Worm (Caenorhabditis elegans) whole organism, L1 larva: ENCODE data around the gene ceh-10.

Experiments
- C34B4.2 ChIP-seq: sonication (generic microtip); optimal IDR thresholded peaks from 2 replicates; lab custom pipeline; 2017; ENCODE audit warnings: mild to moderate bottlenecking, missing genetic modification characterization, missing compliant biosample characterization
- Y116A8C.19 ChIP-seq: sonication (generic microtip); optimal IDR thresholded peaks from 2 replicates; lab custom pipeline; 2016; ENCODE audit warnings: missing compliant biosample characterization, missing genetic modification characterization, borderline replicate concordance
- aly-2 ChIP-seq: fragments of 150-350 bp; optimal IDR thresholded peaks from 2 replicates; lab custom pipeline; 2014; ENCODE audit warnings: missing biosample characterization, missing genetic modification characterization
- blmp-1 ChIP-seq: fragments of 150-350 bp; optimal IDR thresholded peaks from 2 replicates; lab custom pipeline; 2014; ENCODE audit warnings: missing biosample characterization, missing genetic modification characterization
- ceh-8 ChIP-seq: fragments of 200-800 bp; sonication (Bioruptor generic); optimal IDR thresholded peaks from 2 replicates; lab custom pipeline; 2018; ENCODE audit warnings: mild to moderate bottlenecking, missing genetic modification characterization, moderate library complexity, missing compliant biosample characterization
- ces-1 ChIP-seq: fragments of 150-350 bp; optimal IDR thresholded peaks from 2 replicates; lab custom pipeline; 2014; ENCODE audit warnings: missing biosample characterization, missing genetic modification reagents, missing genetic modification characterization
- dsc-1 ChIP-seq: sonication (generic microtip); optimal IDR thresholded peaks from 2 replicates; lab custom pipeline; 2016; ENCODE audit warnings: mild to moderate bottlenecking, missing genetic modification characterization, missing compliant biosample characterization
- efl-1 ChIP-seq, 4 experiments: fragments of 150-350 bp; optimal IDR thresholded peaks in 3 of 4; peaks in 1 of 4; 1 replicate in 1 of 4; 2 replicates in 3 of 4; lab custom pipeline; 2014; ENCODE audit warnings: missing biosample characterization in 2 of 4, missing genetic modification characterization in 2 of 4, missing genetic modification reagents in 2 of 4
- egl-13 ChIP-seq: sonication (generic microtip); optimal IDR thresholded peaks from 2 replicates; lab custom pipeline; 2016; ENCODE audit warnings: missing genotype, missing genetic modification reagents, missing genetic modification characterization, missing compliant biosample characterization
- fkh-8 ChIP-seq: sonication (generic microtip); optimal IDR thresholded peaks from 2 replicates; lab custom pipeline; 2016; ENCODE audit warnings: mild to moderate bottlenecking, missing genetic modification characterization, missing compliant biosample characterization
- hlh-17 ChIP-seq: fragments of 200-800 bp; sonication (Bioruptor generic); optimal IDR thresholded peaks from 2 replicates; lab custom pipeline; 2018; ENCODE audit warnings: missing genetic modification characterization, mild to moderate bottlenecking, missing compliant biosample characterization, moderate library complexity, borderline replicate concordance
- hlh-4 ChIP-seq: sonication (generic microtip); optimal IDR thresholded peaks from 2 replicates; lab custom pipeline; 2016; ENCODE audit warnings: mild to moderate bottlenecking, missing genetic modification characterization, missing compliant biosample characterization
- hpl-2 ChIP-seq: fragments of 150-350 bp; optimal IDR thresholded peaks from 2 replicates; lab custom pipeline; 2014; ENCODE audit warnings: missing biosample characterization, missing genetic modification reagents, missing genetic modification characterization
- irx-1 ChIP-seq: sonication (generic microtip); optimal IDR thresholded peaks from 2 replicates; lab custom pipeline; 2016; ENCODE audit warnings: missing genetic modification characterization, missing compliant biosample characterization
- lir-3 ChIP-seq: sonication (generic microtip); optimal IDR thresholded peaks from 2 replicates; lab custom pipeline; 2016; ENCODE audit warnings: mild to moderate bottlenecking, missing genetic modification characterization, moderate library complexity, missing compliant biosample characterization; ENCODE audit not compliant: poor library complexity
- lsy-2 ChIP-seq, 2 experiments: fragments of 150-350 bp; optimal IDR thresholded peaks; 2 replicates each; lab custom pipeline; 2014; ENCODE audit warnings: missing biosample characterization in 2 of 2, missing genetic modification characterization in 2 of 2
- mdl-1 ChIP-seq, 2 experiments: fragments of 150-350 bp; optimal IDR thresholded peaks; 2 replicates each; lab custom pipeline; 2014 to 2017; ENCODE audit warnings: missing biosample characterization in 2 of 2, missing genetic modification characterization in 2 of 2, inconsistent platforms in 1 of 2
- mep-1 ChIP-seq: fragments of 150-350 bp; optimal IDR thresholded peaks from 2 replicates; lab custom pipeline; 2014; ENCODE audit warnings: missing biosample characterization, missing genetic modification characterization
- nhr-11 ChIP-seq: fragments of 150-350 bp; optimal IDR thresholded peaks from 2 replicates; lab custom pipeline; 2014; ENCODE audit warnings: missing biosample characterization, missing genetic modification characterization
- nhr-12 ChIP-seq: sonication (generic microtip); optimal IDR thresholded peaks from 2 replicates; lab custom pipeline; 2017; ENCODE audit warnings: missing biosample characterization, missing genetic modification characterization
- nhr-20 ChIP-seq: sonication (generic microtip); optimal IDR thresholded peaks from 2 replicates; lab custom pipeline; 2016; ENCODE audit warnings: mild to moderate bottlenecking, missing genetic modification characterization, missing compliant biosample characterization
- nhr-47 ChIP-seq: sonication (generic microtip); optimal IDR thresholded peaks from 2 replicates; lab custom pipeline; 2016; ENCODE audit warnings: mild to moderate bottlenecking, missing genetic modification characterization, moderate library complexity, missing compliant biosample characterization
- nhr-77 ChIP-seq: fragments of 150-350 bp; optimal IDR thresholded peaks from 2 replicates; lab custom pipeline; 2014; ENCODE audit warnings: missing biosample characterization, missing genetic modification characterization
- nhr-85 ChIP-seq: sonication (generic microtip); peaks from one replicate; lab custom pipeline; 2016; ENCODE audit warnings: missing genetic modification characterization, inconsistent platforms, missing compliant biosample characterization
- nhr-90 ChIP-seq: sonication (generic microtip); optimal IDR thresholded peaks from 2 replicates; lab custom pipeline; 2016; ENCODE audit warnings: mild to moderate bottlenecking, missing genetic modification characterization, missing compliant biosample characterization; ENCODE audit not compliant: poor library complexity
- rnt-1 ChIP-seq: sonication (generic microtip); optimal IDR thresholded peaks from 2 replicates; lab custom pipeline; 2016; ENCODE audit warnings: mild to moderate bottlenecking, missing genetic modification characterization, moderate library complexity, missing compliant biosample characterization
- skn-1 ChIP-seq: fragments of 150-350 bp; optimal IDR thresholded peaks from 2 replicates; lab custom pipeline; 2014; ENCODE audit warnings: missing biosample characterization, missing genetic modification characterization
- snpc-4 ChIP-seq: fragments of 150-350 bp; optimal IDR thresholded peaks from 2 replicates; lab custom pipeline; 2014; ENCODE audit warnings: missing biosample characterization, missing genetic modification characterization
- snu-23 ChIP-seq: sonication (generic microtip); optimal IDR thresholded peaks from 2 replicates; lab custom pipeline; 2016; ENCODE audit warnings: missing genetic modification characterization, missing compliant biosample characterization
- sptf-1 ChIP-seq: fragments of 150-350 bp; optimal IDR thresholded peaks from 2 replicates; lab custom pipeline; 2014; ENCODE audit warnings: missing biosample characterization, missing genetic modification characterization
- tlp-1 ChIP-seq: fragments of 150-350 bp; optimal IDR thresholded peaks from 2 replicates; lab custom pipeline; 2014; ENCODE audit warnings: missing biosample characterization, missing genetic modification characterization
- unc-30 ChIP-seq: sonication (generic microtip); optimal IDR thresholded peaks from 2 replicates; lab custom pipeline; 2017; ENCODE audit warnings: missing biosample characterization, missing genetic modification characterization
- unc-62 ChIP-seq: fragments of 150-350 bp; optimal IDR thresholded peaks from 2 replicates; lab custom pipeline; 2014; ENCODE audit warnings: missing biosample characterization, missing genetic modification reagents, missing genetic modification characterization
- vab-15 ChIP-seq: sonication (generic microtip); optimal IDR thresholded peaks from 2 replicates; lab custom pipeline; 2017; ENCODE audit warnings: missing genotype, mild to moderate bottlenecking, missing genetic modification characterization, missing compliant biosample characterization
- zag-1 ChIP-seq: fragments of 150-350 bp; optimal IDR thresholded peaks from 2 replicates; lab custom pipeline; 2014; ENCODE audit warnings: missing biosample characterization, missing genetic modification characterization
- zip-4 ChIP-seq: fragments of 200-800 bp; sonication (Bioruptor generic); optimal IDR thresholded peaks from 2 replicates; lab custom pipeline; 2018; ENCODE audit warnings: mild to moderate bottlenecking, missing genetic modification characterization, moderate library complexity, missing compliant biosample characterization
- ztf-4 ChIP-seq: fragments of 150-350 bp; optimal IDR thresholded peaks from 2 replicates; lab custom pipeline; 2014; ENCODE audit warnings: missing biosample characterization, missing genetic modification characterization

Gene ceh-10

ce11 chrIII:5828065-5828464 is 29.2 kb downstream of the ceh-10 start:
- TF ChIP-seq snu-23 (GFP tag; lab: Kevin White, UChicago) = no peak
- no peak for TF ChIP-seq hlh-4 (tag; lab: Kevin White, UChicago)
- no peak for TF ChIP-seq ceh-8 (GFP tag; lab: Kevin White, UChicago)
- TF ChIP-seq lsy-2 (tag; optimal IDR thresholded peaks at IDR 0.05; lab: Kevin White, UChicago) = no peak
- no peak for TF ChIP-seq hpl-2 (GFP tag; lab: Kevin White, UChicago)
- no peak for TF ChIP-seq zip-4 (GFP tag; lab: Kevin White, UChicago)

DNA sequence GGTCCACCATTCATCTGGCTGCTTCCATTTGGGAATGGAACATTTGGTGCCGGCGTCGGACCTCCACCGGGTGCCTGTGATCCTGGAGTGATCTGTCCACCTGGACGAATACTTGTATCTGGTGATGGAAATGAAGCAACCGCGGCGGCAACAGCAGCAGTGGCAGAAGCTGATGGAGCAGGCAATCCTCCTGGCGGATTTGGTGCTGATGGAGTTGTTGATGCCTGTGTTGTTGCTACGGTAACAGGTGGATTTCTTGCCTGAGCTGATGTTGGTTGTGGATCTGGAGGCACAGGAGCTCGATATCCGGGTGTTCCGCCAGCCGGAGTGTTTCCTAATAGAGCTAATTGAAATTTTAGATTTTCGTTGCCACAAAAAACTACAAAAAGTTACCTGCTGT is 33.6 kb downstream of the ceh-10 start:
- TF ChIP-seq efl-1 (optimal IDR thresholded peaks at IDR 0.05; lab: Kevin White, UChicago) (no peak), efl-1 (GFP tag; optimal IDR thresholded peaks at IDR 0.05 in 1 of 2; lab: Kevin White, UChicago) (peak in 1 of 2 experiments; percentile 75), zag-1 (tag; lab: Kevin White, UChicago) (no peak)
- TF ChIP-seq, all 84 proteins: peak for 1

DNA sequence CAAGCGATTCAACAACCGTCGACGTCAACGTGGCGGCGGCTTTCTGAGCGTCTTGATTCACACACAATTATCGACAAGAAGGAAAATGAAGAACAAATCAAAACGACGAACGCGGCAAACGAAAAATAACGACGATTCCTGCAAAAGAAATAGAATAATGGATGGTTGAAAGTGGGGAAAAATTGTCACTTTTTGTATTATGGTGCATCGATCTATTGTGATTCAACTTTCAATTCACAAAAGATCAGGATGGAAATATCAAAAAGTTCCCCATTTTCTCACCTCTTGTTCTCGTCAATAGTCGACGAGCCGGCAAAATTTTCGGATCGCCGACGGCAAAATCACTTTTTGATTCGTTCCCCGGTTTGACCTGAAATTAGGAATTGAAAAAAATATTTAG is 34.5 kb downstream of the ceh-10 start, which contains the start of the genes R12B2.13 and mdt-15:
Gene R12B2.13 (minus strand): TSS at position 101 of the 400 bp plus-strand sequence.
Gene mdt-15 (minus strand): TSS at position 376 of the 400 bp plus-strand sequence.
- TF ChIP-seq tlp-1 (tag; lab: Kevin White, UChicago) (no peak), aly-2 (tag; lab: Kevin White, UChicago) (no peak), nhr-11 (tag; lab: Kevin White, UChicago) (no peak), lsy-2 (tag; optimal IDR thresholded peaks at IDR 0.05; lab: Kevin White, UChicago) (no peak), nhr-77 (tag; lab: Kevin White, UChicago) (no peak), C34B4.2 (tag; lab: Kevin White, UChicago) (no peak), nhr-47 (tag; lab: Kevin White, UChicago) (no peak), blmp-1 (tag; lab: Kevin White, UChicago) (no peak), ces-1 (GFP tag; lab: Kevin White, UChicago) (no peak), egl-13 (tag; lab: Kevin White, UChicago) (no peak), rnt-1 (tag; lab: Kevin White, UChicago) (no peak), vab-15 (tag; lab: Kevin White, UChicago) (no peak), unc-62 (GFP tag; lab: Kevin White, UChicago) (no peak), zag-1 (tag; lab: Kevin White, UChicago) (no peak), lir-3 (tag; lab: Kevin White, UChicago) (no peak), irx-1 (tag; lab: Kevin White, UChicago) (no peak), zip-4 (GFP tag; lab: Kevin White, UChicago) (no peak)

DNA sequence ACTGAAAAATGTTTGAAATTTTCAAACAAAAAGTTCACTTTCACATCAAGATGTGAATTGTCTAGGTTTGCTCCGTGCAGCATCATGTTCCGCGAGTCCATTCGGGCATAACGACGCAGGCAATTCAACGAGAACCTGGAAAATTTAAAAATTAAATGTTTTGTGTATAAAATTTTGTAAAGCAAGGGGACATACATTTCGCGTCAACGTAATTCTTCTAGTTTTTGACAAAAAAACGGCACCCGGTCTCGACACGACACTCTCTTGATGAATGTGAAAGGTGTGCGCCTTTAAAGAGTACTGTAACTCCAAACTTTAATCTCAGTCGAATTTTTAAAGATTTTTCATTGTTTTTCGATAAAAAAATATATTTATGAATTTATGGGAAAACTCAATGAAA is 35.2 kb downstream of the ceh-10 start, which contains the start of gene R12B2.6:
Gene R12B2.6 (minus strand): TSS at position 101 of the 400 bp plus-strand sequence.
- TF ChIP-seq sptf-1 (tag; lab: Kevin White, UChicago) (no peak), skn-1 (no peak), ztf-4 (no peak), mep-1 (tag; lab: Kevin White, UChicago) (no peak), rnt-1 (tag; lab: Kevin White, UChicago) (no peak), snpc-4 (no peak), hlh-17 (GFP tag; lab: Kevin White, UChicago) (no peak), nhr-77 (tag; lab: Kevin White, UChicago) (no peak), fkh-8 (tag; lab: Kevin White, UChicago) (no peak), dsc-1 (tag; lab: Kevin White, UChicago) (no peak), nhr-20 (tag; lab: Kevin White, UChicago) (no peak), mdl-1 (tag; optimal IDR thresholded peaks at IDR 0.05; lab: Kevin White, UChicago) (no peak), hpl-2 (GFP tag; lab: Kevin White, UChicago) (no peak), Y116A8C.19 (tag; lab: Kevin White, UChicago) (no peak), nhr-85 (tag; lab: Kevin White, UChicago) (no peak), unc-30 (no peak), nhr-90 (tag; lab: Kevin White, UChicago) (no peak), nhr-12 (tag; lab: Kevin White, UChicago) (no peak)
